Fruit fly (Drosophila melanogaster) whole organism, pupa: ENCODE data around the gene CG15382.

Experiments
- CG10348 ChIP-seq: fragments of 200-800 bp; sonication (Bioruptor generic); IDR thresholded peaks from 2 replicates; pipeline ENCODE4 v1.3.6; 2022; ENCODE audit warnings: missing biosample characterization, missing genetic modification characterization
- CG12605 ChIP-seq: fragments of 200-800 bp; sonication (Bioruptor generic); IDR thresholded peaks from 2 replicates; pipeline ENCODE4 v1.3.6; 2022; ENCODE audit warnings: missing biosample characterization, missing genetic modification characterization
- CG13204 ChIP-seq: fragments of 200-800 bp; sonication (Bioruptor generic); optimal IDR thresholded peaks from 2 replicates; lab custom pipeline; 2018; ENCODE audit warnings: missing biosample characterization, mild to moderate bottlenecking, missing genetic modification characterization, moderate library complexity
- CG14655 ChIP-seq: fragments of 200-800 bp; sonication (Bioruptor generic); optimal IDR thresholded peaks from 3 replicates; lab custom pipeline; 2017; ENCODE audit warnings: mild to moderate bottlenecking, missing biosample characterization, missing genetic modification reagents, missing genetic modification characterization
- CG15710 ChIP-seq: fragments of 200-800 bp; sonication (Bioruptor generic); optimal IDR thresholded peaks from 2 replicates; lab custom pipeline; 2018; ENCODE audit warnings: missing biosample characterization, mild to moderate bottlenecking, missing genetic modification characterization, moderate library complexity
- CG17806 ChIP-seq: fragments of 200-800 bp; sonication (Bioruptor generic); optimal IDR thresholded peaks from 2 replicates; lab custom pipeline; 2018; ENCODE audit warnings: missing biosample characterization, mild to moderate bottlenecking, missing genetic modification characterization, moderate library complexity
- CG32121 ChIP-seq: fragments of 200-800 bp; sonication (Bioruptor generic); IDR thresholded peaks from 2 replicates; pipeline ENCODE4 v1.3.6; 2022; ENCODE audit warnings: missing biosample characterization, missing genetic modification characterization
- CG34367 ChIP-seq: fragments of 200-800 bp; sonication (Bioruptor generic); optimal IDR thresholded peaks from 2 replicates; lab custom pipeline; 2018; ENCODE audit warnings: missing biosample characterization, mild to moderate bottlenecking, missing genetic modification characterization
- CG4496 ChIP-seq: fragments of 200-800 bp; sonication (Bioruptor generic); IDR thresholded peaks from 3 replicates; pipeline ENCODE4 v1.3.6; 2022; ENCODE audit warnings: missing biosample characterization, missing genetic modification characterization
- CG8159 ChIP-seq: fragments of 200-800 bp; sonication (Bioruptor generic); optimal IDR thresholded peaks from 3 replicates; lab custom pipeline; 2018; ENCODE audit warnings: missing biosample characterization, mild to moderate bottlenecking, missing genetic modification characterization, moderate library complexity
- CG8301 ChIP-seq: fragments of 200-800 bp; sonication (Bioruptor generic); optimal IDR thresholded peaks from 2 replicates; lab custom pipeline; 2018; ENCODE audit warnings: missing biosample characterization, mild to moderate bottlenecking, missing genetic modification characterization
- CG9948 ChIP-seq: fragments of 200-800 bp; sonication (Bioruptor generic); optimal IDR thresholded peaks from 2 replicates; lab custom pipeline; 2018; ENCODE audit warnings: missing biosample characterization, mild to moderate bottlenecking, missing genetic modification characterization, moderate library complexity
- D1 ChIP-seq: fragments of 200-800 bp; sonication (Bioruptor generic); optimal IDR thresholded peaks from 2 replicates; lab custom pipeline; 2018; ENCODE audit warnings: missing biosample characterization, mild to moderate bottlenecking, missing genetic modification characterization, moderate library complexity
- EcR ChIP-seq: fragments of 200-800 bp; sonication (Bioruptor generic); optimal IDR thresholded peaks from 3 replicates; lab custom pipeline; 2019; ENCODE audit warnings: missing biosample characterization, missing genetic modification characterization, mild to moderate bottlenecking, moderate library complexity, missing genetic modification reagents
- Ets98B ChIP-seq: fragments of 200-800 bp; sonication (Bioruptor generic); IDR thresholded peaks from 2 replicates; pipeline ENCODE4 v1.3.6; 2022; ENCODE audit warnings: missing biosample characterization, missing genetic modification characterization
- Pif1A ChIP-seq: fragments of 200-800 bp; sonication (Bioruptor generic); optimal IDR thresholded peaks from 3 replicates; lab custom pipeline; 2016; ENCODE audit warnings: missing biosample characterization, missing genetic modification characterization
- Pif1B ChIP-seq: fragments of 200-800 bp; sonication (Bioruptor generic); optimal IDR thresholded peaks from 3 replicates; lab custom pipeline; 2016; ENCODE audit warnings: missing biosample characterization, missing genetic modification characterization
- Snoo ChIP-seq: fragments of 200-800 bp; sonication (Bioruptor generic); optimal IDR thresholded peaks from 3 replicates; lab custom pipeline; 2017; ENCODE audit warnings: missing biosample characterization, mild to moderate bottlenecking, missing genetic modification characterization, inconsistent platforms
- fd96Ca ChIP-seq: fragments of 200-800 bp; sonication (Bioruptor generic); IDR thresholded peaks from 3 replicates; pipeline ENCODE4 v1.3.6; 2022; ENCODE audit warnings: missing biosample characterization, missing genetic modification characterization
- gl ChIP-seq: fragments of 200-800 bp; sonication (Bioruptor generic); optimal IDR thresholded peaks from 2 replicates; lab custom pipeline; 2018; ENCODE audit warnings: missing biosample characterization, mild to moderate bottlenecking, missing genetic modification characterization
- rn ChIP-seq: fragments of 200-800 bp; sonication (Bioruptor generic); IDR thresholded peaks from 2 replicates; pipeline ENCODE4 v1.3.6; 2022; ENCODE audit warnings: missing biosample characterization, missing genetic modification characterization

Gene CG15382

DNA sequence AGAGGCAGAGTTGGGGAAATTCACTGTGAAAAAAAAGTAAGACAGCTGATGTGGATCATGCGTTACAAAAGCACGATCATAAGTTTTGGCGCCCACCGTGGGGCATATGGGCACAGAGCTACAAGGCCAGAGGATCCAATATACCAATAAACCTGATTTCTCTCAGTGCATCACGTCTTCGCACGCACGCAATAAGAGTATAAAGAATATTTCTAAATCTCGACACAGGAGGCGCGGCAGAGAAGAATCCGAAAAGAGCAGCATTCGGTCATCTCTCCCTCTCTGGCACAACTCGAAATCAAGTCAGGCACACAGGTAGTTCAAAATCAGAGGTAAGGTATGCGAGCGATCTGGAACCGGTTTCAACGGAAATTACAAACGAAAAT is 8.0 kb downstream of the CG15382 start:
- peak; percentile 93 for TF ChIP-seq gl (tag; lab: Kevin White, UChicago)
- peak; percentile 93 for TF ChIP-seq CG8159
- TF ChIP-seq Pif1B (GFP tag; lab: Kevin White, UChicago) = peak; percentile 91
- TF ChIP-seq rn (GFP tag; lab: Robert Waterston, UW) = peak; percentile 94
- TF ChIP-seq CG4496 = peak; percentile 96
- TF ChIP-seq Pif1A (GFP tag; lab: Kevin White, UChicago) = peak; percentile 92
- peak; percentile 89 for TF ChIP-seq CG12605 (GFP tag; lab: Robert Waterston, UW)
- TF ChIP-seq Snoo (tag; lab: Kevin White, UChicago) = peak; percentile 93
- TF ChIP-seq CG8301 (tag; lab: Kevin White, UChicago) = peak; percentile 92
- peak; percentile 94 for TF ChIP-seq CG14655
- TF ChIP-seq EcR (GFP tag; lab: Kevin White, UChicago) = peak; percentile 72
- TF ChIP-seq CG10348 = peak; percentile 55; the same call in 1 of the 2 replicates
- TF ChIP-seq CG9948 (tag; lab: Kevin White, UChicago) = peak; percentile 94
- TF ChIP-seq CG17806 (tag; lab: Kevin White, UChicago) = peak; percentile 94
- TF ChIP-seq Ets98B (GFP tag; lab: Robert Waterston, UW) = peak; percentile 87
- TF ChIP-seq CG34367 (tag; lab: Kevin White, UChicago) = peak; percentile 94
- peak; percentile 97 for TF ChIP-seq CG15710 (tag; lab: Kevin White, UChicago)
- peak; percentile 76 for TF ChIP-seq D1
- peak; percentile 86 for TF ChIP-seq CG32121 (GFP tag; lab: Robert Waterston, UW)
- peak; percentile 89 for TF ChIP-seq CG13204 (GFP tag; lab: Kevin White, UChicago)
- peak; percentile 97 for TF ChIP-seq fd96Ca (GFP tag; lab: Robert Waterston, UW)
- TF ChIP-seq, all 21 proteins: peak for 21

DNA sequence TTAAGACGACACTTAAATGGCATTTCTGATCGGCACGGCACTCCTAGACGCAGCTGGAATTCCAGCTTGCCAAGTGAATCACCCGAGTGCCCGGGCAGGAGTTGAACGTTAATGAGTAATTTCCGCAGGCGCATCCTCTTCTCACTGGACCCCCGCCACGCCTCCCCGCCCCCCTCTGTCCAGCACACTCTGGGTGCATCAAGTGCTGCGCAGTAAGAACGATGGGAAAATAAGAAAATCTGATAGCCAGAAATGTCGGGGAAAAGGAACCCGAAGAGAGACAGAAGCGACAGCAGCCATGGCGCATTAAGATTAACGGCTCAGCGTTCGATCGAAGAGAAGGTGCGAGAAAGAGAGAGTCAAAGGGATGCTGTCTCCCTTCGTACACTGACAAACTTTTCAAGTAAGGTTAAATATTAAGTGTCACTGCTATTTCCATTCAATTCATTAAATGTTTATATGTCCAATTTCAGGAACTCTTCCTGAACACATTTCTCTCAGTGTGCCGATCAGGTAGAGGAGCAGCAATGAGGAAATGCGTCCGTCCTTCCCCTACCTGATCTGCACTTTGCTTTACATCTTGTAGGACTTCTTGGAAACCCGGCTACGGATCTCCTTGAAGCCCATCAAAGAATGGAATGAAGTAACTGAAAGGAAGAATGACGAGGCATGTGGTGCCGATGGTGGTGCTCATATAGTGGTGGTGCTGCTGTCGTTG is 9.1 kb downstream of the CG15382 start:
- TF ChIP-seq gl (tag; lab: Kevin White, UChicago) (peak; percentile 94), CG13204 (GFP tag; lab: Kevin White, UChicago) (peak; percentile 92), CG17806 (tag; lab: Kevin White, UChicago) (peak; percentile 96), EcR (GFP tag; lab: Kevin White, UChicago) (peak; percentile 86), CG32121 (GFP tag; lab: Robert Waterston, UW) (no peak), Snoo (tag; lab: Kevin White, UChicago) (peak; percentile 85), Pif1B (GFP tag; lab: Kevin White, UChicago) (peak; percentile 93), CG15710 (tag; lab: Kevin White, UChicago) (peak; percentile 90), rn (GFP tag; lab: Robert Waterston, UW) (peak; percentile 69), CG12605 (GFP tag; lab: Robert Waterston, UW) (peak; percentile 56), CG8301 (tag; lab: Kevin White, UChicago) (peak; percentile 80), CG8159 (peak; percentile 96), D1 (peak; percentile 82), Pif1A (GFP tag; lab: Kevin White, UChicago) (peak; percentile 91), CG9948 (tag; lab: Kevin White, UChicago) (peak; percentile 91), Ets98B (GFP tag; lab: Robert Waterston, UW) (peak; percentile 40; the same call in 1 of the 2 replicates), CG4496 (peak; percentile 87), CG34367 (tag; lab: Kevin White, UChicago) (peak; percentile 96), CG10348 (no peak), fd96Ca (GFP tag; lab: Robert Waterston, UW) (peak; percentile 78), CG14655 (peak; percentile 87)

DNA sequence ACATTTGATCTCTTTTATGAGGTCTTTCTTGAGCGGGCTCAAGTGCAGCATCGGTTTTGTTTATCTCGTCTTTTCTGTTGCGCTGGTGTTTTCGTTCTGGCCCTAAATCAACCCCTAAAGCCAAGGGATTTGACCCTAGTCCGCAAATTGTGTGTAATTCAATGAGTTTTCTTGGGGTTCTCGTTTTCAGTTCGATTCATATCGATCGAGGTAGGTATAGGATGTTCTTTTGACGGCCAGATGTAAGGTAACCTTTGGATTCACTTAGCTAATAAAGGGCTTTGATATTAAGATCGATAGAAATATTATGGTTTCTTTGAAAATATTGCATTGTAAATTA is 9.7 kb downstream of the CG15382 start:
- TF ChIP-seq CG13204 (GFP tag; lab: Kevin White, UChicago) (no peak), EcR (GFP tag; lab: Kevin White, UChicago) (peak; percentile 59)

DNA sequence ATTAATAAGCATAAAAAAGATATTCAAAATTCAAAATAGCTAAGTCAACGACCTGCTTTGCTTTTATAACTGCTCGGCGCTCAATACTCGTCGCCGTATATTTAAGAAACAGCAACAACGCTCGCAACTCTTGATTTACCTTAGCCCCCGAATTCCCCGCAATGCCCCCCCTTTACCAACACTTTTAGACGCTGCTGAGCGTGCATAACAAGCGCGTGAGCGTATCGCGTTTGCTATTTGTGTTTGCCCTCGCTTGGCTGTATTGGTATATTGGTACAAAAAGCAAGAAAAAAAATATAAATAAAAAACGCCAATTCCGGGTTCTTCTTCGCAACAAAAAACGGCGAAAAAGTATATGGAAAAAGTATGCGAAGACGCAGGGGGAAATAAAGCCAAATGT is 10.3 kb downstream of the CG15382 start:
- no peak for TF ChIP-seq CG10348
- no peak for TF ChIP-seq CG17806 (tag; lab: Kevin White, UChicago)
- no peak for TF ChIP-seq CG34367 (tag; lab: Kevin White, UChicago)
- no peak for TF ChIP-seq Pif1A (GFP tag; lab: Kevin White, UChicago)
- no peak for TF ChIP-seq CG12605 (GFP tag; lab: Robert Waterston, UW)
- peak; percentile 31; the same call in 1 of the 2 replicates for TF ChIP-seq Ets98B (GFP tag; lab: Robert Waterston, UW)
- TF ChIP-seq CG14655 = no peak
- peak; percentile 20 for TF ChIP-seq CG13204 (GFP tag; lab: Kevin White, UChicago)

DNA sequence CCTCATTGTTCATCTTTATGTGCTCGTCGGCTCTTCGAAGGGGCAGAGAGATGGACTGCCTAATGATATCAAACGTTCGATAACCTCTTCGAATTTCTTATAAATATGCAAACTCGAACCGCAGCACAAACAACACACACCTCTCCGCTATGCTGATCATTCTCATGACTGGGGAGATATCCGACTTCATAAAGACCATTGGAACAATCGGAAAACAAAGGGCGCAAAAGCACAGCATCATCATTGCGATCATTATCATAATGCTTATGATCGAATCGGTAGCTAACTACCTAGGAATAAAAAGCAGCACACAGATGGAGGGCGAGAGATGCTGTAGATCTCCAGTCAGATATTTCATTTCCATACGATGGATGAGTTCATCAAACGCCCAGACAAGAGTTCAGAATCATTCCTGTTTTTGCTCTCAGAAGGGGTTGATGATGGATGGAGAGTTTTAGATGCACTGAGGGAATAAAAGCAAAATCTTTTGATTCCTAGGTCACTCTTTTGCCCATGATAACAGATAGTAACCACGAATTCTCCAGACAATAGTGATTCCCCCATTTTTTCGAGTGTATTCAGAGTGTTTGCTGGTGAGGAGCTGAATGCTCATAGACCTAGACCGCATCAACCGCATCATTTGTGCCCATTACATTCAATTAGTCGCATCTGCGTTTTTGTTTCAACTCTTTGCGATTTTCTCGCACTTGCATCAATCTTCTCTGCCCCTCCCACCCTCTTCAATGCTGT is 11.6 kb downstream of the CG15382 start:
- TF ChIP-seq gl (tag; lab: Kevin White, UChicago) (no peak), fd96Ca (GFP tag; lab: Robert Waterston, UW) (no peak), CG15710 (tag; lab: Kevin White, UChicago) (peak; percentile 7), Snoo (tag; lab: Kevin White, UChicago) (no peak), CG8301 (tag; lab: Kevin White, UChicago) (peak; percentile 32), D1 (no peak), CG9948 (tag; lab: Kevin White, UChicago) (peak; percentile 20), CG4496 (peak; percentile 36; the same call in 1 of the 3 replicates), CG32121 (GFP tag; lab: Robert Waterston, UW) (no peak), Pif1B (GFP tag; lab: Kevin White, UChicago) (no peak), CG10348 (no peak), CG17806 (tag; lab: Kevin White, UChicago) (peak; percentile 17), CG12605 (GFP tag; lab: Robert Waterston, UW) (no peak; the same call in 1 of the 2 replicates), rn (GFP tag; lab: Robert Waterston, UW) (no peak), CG14655 (peak; percentile 44), CG13204 (GFP tag; lab: Kevin White, UChicago) (no peak), EcR (GFP tag; lab: Kevin White, UChicago) (no peak), Ets98B (GFP tag; lab: Robert Waterston, UW) (no peak), CG8159 (peak; percentile 3), CG34367 (tag; lab: Kevin White, UChicago) (no peak), Pif1A (GFP tag; lab: Kevin White, UChicago) (no peak)
